Worm (Caenorhabditis elegans): Measurements from ENCODE around the gene T28A8.3.

DNA sequence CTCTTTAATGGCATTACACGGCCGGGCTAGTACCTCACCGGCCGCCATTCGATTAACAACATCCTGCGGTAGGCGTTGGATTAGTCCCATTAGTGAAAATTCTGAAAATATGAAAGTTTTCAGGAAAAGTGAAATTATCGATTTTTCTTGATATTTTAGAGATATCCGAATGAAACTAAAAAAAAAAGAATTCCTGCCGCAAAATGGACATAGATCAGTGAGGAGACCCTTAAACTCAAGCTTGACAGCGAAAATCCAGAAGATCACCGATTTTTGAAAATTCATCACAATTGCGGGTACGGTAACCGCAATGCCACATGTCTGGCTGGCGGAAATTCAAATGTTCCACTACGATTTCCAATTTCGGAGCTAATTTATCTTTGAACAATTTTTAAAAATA is 8.7 kb downstream of the T28A8.3 start, which contains the start of gene mlh-1:
- TF ChIP-seq ztf-29 (GFP tag; IDR thresholded peaks at IDR 0.05), result no peak
- TF ChIP-seq cog-1 (tag; optimal IDR thresholded peaks at IDR 0.05), result no peak
- TF ChIP-seq tab-1 (GFP tag; IDR thresholded peaks at IDR 0.05), result no peak
- no peak for TF ChIP-seq flt-1 (GFP tag; IDR thresholded peaks at IDR 0.05)
- TF ChIP-seq ref-1 (GFP tag; conservative IDR thresholded peaks at IDR 0.05), result no peak
- no peak for TF ChIP-seq ztf-23 (GFP tag; IDR thresholded peaks at IDR 0.05)

Data from whole organism, midembryonic.